Fruit fly (Drosophila melanogaster): ENCODE measurements around the gene CG9743.

The CG9743 gene

DNA sequence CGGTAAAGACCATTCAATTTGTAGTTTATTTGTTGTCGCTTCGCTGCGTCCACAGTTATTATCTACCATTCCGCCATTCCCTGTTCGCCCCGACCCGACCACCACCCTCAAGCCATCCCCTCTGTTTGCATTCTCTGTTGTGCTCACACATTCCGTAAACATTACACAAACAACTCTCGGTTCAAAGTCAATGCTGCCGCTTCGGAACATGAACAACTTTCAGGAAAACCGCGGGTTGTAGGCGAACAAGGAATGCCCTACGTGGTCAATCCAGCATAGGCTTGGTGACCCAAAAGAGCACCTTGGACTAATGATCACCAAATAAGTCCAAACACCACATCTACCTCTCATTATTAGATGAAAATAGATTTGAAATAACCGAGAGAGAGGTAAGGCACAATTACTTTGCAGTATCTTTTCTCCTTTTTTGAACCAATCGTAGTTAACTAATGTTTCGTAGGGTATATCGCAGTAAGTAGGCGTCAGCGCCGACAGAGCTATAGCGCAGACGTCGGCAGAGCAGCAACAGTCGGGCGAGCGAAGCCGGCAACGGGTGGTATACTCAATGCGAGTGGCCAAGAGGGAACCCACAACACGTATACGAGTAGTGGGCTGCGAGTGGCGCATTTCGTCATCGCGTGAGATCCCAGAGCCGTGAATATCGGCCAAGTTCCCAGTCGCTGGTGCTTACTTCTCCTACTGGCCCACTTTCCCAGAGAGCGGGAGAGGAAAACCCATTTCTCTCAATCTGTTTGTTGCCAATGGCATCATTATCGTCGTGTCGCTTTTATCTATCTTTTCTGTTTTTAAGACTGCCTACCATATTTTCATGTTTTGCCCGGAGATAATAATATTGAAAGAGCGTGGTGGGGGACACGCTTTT, 547 bp upstream of the CG9743 start (continued):
- TF ChIP-seq CG1602 (GFP tag; optimal IDR thresholded peaks at IDR 0.05): peak; percentile 89
- TF ChIP-seq Mes4 (GFP tag; optimal IDR thresholded peaks at IDR 0.05): peak; percentile 91
- peak; percentile 85 for TF ChIP-seq Mad (GFP tag; optimal IDR thresholded peaks at IDR 0.05)
- peak; percentile 60 for TF ChIP-seq Hey (tag; optimal IDR thresholded peaks at IDR 0.05)
- TF ChIP-seq Chrac-16 (GFP tag; optimal IDR thresholded peaks at IDR 0.05): peak; percentile 89
- TF ChIP-seq stwl (tag; optimal IDR thresholded peaks at IDR 0.05): peak; percentile 8
- TF ChIP-seq shn (GFP tag; optimal IDR thresholded peaks at IDR 0.05): peak; percentile 97
- peak; percentile 96 for TF ChIP-seq CG17361 (GFP tag; IDR thresholded peaks at IDR 0.05)
- peak; percentile 97 for TF ChIP-seq CG9876 (GFP tag; optimal IDR thresholded peaks at IDR 0.05)
- TF ChIP-seq twi (tag; optimal IDR thresholded peaks at IDR 0.05): peak; percentile 68
- peak; percentile 97 for TF ChIP-seq CG30403 (GFP tag; optimal IDR thresholded peaks at IDR 0.05)
- TF ChIP-seq CG4404 (GFP tag; IDR thresholded peaks at IDR 0.05): peak; percentile 89
- TF ChIP-seq bsh (GFP tag; optimal IDR thresholded peaks at IDR 0.05): peak; percentile 22 to 89
- TF ChIP-seq Dip2 (GFP tag; IDR thresholded peaks at IDR 0.05): no peak; the same call in 1 of the 2 replicates
- peak; percentile 72 for TF ChIP-seq Taf1 (GFP tag; IDR thresholded peaks at IDR 0.05)
- peak; percentile 92 for TF ChIP-seq maf-S (GFP tag; optimal IDR thresholded peaks at IDR 0.05)
- TF ChIP-seq CG4328 (GFP tag; optimal IDR thresholded peaks at IDR 0.05): peak; percentile 90
- TF ChIP-seq Max (GFP tag; optimal IDR thresholded peaks at IDR 0.05): peak; percentile 97
- TF ChIP-seq CG7556 (GFP tag; optimal IDR thresholded peaks at IDR 0.05): peak; percentile 95
- peak; percentile 91 for TF ChIP-seq fd64A (GFP tag; optimal IDR thresholded peaks at IDR 0.05)
- TF ChIP-seq salm (tag; optimal IDR thresholded peaks at IDR 0.05): peak; percentile 72
- TF ChIP-seq sens (GFP tag): peak; percentile 100
- TF ChIP-seq hth (optimal IDR thresholded peaks at IDR 0.05): no peak
- peak; percentile 85 for TF ChIP-seq Hand (GFP tag; optimal IDR thresholded peaks at IDR 0.05)
- peak; percentile 93 for TF ChIP-seq CG11398 (GFP tag; optimal IDR thresholded peaks at IDR 0.05)
- peak; percentile 18; the same call in 1 of the 2 replicates for TF ChIP-seq CG4360 (GFP tag; IDR thresholded peaks at IDR 0.05)
- TF ChIP-seq trh (GFP tag; optimal IDR thresholded peaks at IDR 0.05): peak; percentile 76
- TF ChIP-seq HLH54F (GFP tag; optimal IDR thresholded peaks at IDR 0.05): peak; percentile 94
- peak; percentile 97 for TF ChIP-seq CG7839 (tag; optimal IDR thresholded peaks at IDR 0.05)
- peak; percentile 97 for TF ChIP-seq CG10979 (tag; optimal IDR thresholded peaks at IDR 0.05)
- TF ChIP-seq inv (GFP tag; IDR thresholded peaks at IDR 0.05; ENCODE audit: partially characterized antibody): no peak
- peak; percentile 95 for TF ChIP-seq Ptx1 (GFP tag; IDR thresholded peaks at IDR 0.05)
- TF ChIP-seq az2 (GFP tag; optimal IDR thresholded peaks at IDR 0.05): peak; percentile 93
- peak; percentile 90 for TF ChIP-seq kay (GFP tag; optimal IDR thresholded peaks at IDR 0.05)
- TF ChIP-seq Dll (GFP tag; IDR thresholded peaks at IDR 0.05; ENCODE audit: partially characterized antibody): no peak
- peak; percentile 77 for TF ChIP-seq Jarid2 (GFP tag; optimal IDR thresholded peaks at IDR 0.05)
- TF ChIP-seq Dip3 (GFP tag; optimal IDR thresholded peaks at IDR 0.05): peak; percentile 98
- peak; percentile 89 for TF ChIP-seq CG12155 (GFP tag; optimal IDR thresholded peaks at IDR 0.05)
- peak; percentile 83; the same call in 1 of the 2 replicates for TF ChIP-seq peb (GFP tag; IDR thresholded peaks at IDR 0.05)
- peak; percentile 94 for TF ChIP-seq sens-2 (GFP tag; IDR thresholded peaks at IDR 0.05)
- peak; percentile 91 for TF ChIP-seq CG17829 (tag; optimal IDR thresholded peaks at IDR 0.05)
- TF ChIP-seq CkIIα-i1 (GFP tag; IDR thresholded peaks at IDR 0.05): peak; percentile 88
- TF ChIP-seq Adf1 (GFP tag; IDR thresholded peaks at IDR 0.05): peak; percentile 99
- TF ChIP-seq CG10366 (GFP tag; IDR thresholded peaks at IDR 0.05): peak; percentile 86
- peak; percentile 94 for TF ChIP-seq bowl (GFP tag; IDR thresholded peaks at IDR 0.05)
- TF ChIP-seq CG18599 (GFP tag; optimal IDR thresholded peaks at IDR 0.05): peak; percentile 98
- TF ChIP-seq CG32772 (GFP tag; IDR thresholded peaks at IDR 0.05): peak; percentile 94
- no peak for TF ChIP-seq Opbp (GFP tag; IDR thresholded peaks at IDR 0.05; ENCODE audit: partially characterized antibody)
- TF ChIP-seq h (optimal IDR thresholded peaks at IDR 0.05): no peak
- peak; percentile 67 for TF ChIP-seq E2f2 (GFP tag; IDR thresholded peaks at IDR 0.05)

Data from whole organism, embryonic.